Worm (Caenorhabditis elegans): ENCODE measurements around the gene Y67D8C.7.

Gene Y67D8C.7

DNA sequence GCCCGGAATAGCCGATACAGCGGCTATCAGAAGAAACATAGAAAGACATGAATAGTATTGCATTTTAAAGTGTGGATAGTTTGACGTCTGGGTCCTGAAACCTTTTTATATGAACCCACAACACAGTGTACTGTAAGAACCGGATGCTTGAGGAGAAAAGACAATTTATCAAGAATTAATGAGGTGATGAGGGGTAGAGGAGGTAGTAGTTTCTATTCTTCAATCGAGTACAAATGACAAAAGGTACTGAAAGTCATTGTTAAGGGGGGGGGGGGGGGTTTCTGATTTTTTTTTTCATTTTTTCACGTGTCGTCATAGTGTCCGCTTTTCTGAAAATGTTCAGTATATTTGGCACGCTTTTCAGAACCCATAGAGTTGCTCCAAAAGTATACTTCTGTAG is at the start of gene Y67D8C.7:
Y67D8C.7 (minus strand) TSS at position 101 of the 400 bp plus-strand sequence.
- TF ChIP-seq nhr-11 (tag; optimal IDR thresholded peaks at IDR 0.05), result no peak
- no peak for TF ChIP-seq pax-1 (tag; optimal IDR thresholded peaks at IDR 0.05)
- TF ChIP-seq ahr-1 (tag; optimal IDR thresholded peaks at IDR 0.05), result no peak
- TF ChIP-seq tbx-2 (tag; optimal IDR thresholded peaks at IDR 0.05), result no peak
- TF ChIP-seq sox-4 (tag; optimal IDR thresholded peaks at IDR 0.05), result no peak
- no peak for TF ChIP-seq ceh-22 (tag; optimal IDR thresholded peaks at IDR 0.05)
- no peak for TF ChIP-seq hlh-13 (GFP tag; optimal IDR thresholded peaks at IDR 0.05)
- TF ChIP-seq ceh-14 (tag; optimal IDR thresholded peaks at IDR 0.05), result no peak
- TF ChIP-seq elt-4 (tag; optimal IDR thresholded peaks at IDR 0.05), result no peak

DNA sequence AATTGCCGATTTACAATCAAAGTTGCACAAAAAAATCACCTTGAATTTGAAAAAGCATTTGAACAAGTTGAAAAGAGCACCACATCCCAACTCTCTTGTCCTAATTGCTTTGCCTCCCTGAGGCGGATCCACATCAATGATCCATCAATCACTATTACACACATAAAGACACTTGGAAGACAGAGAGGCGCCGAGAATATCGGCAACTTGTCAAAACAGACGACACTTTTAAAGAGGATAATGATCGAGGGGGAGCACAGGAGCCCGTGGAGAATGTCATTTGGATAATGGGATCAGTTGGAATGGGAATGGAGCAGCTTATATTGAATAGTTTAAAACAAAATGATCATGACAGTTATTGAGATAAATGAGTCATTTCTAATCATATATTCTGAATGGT is 34.5 kb upstream of the Y67D8C.7 start:
- TF ChIP-seq unc-55 (GFP tag; optimal IDR thresholded peaks at IDR 0.05) (peak; percentile 97), rnt-1 (tag; optimal IDR thresholded peaks at IDR 0.05) (peak; percentile 27), C38D4.7 (GFP tag; optimal IDR thresholded peaks at IDR 0.05) (no peak)

DNA sequence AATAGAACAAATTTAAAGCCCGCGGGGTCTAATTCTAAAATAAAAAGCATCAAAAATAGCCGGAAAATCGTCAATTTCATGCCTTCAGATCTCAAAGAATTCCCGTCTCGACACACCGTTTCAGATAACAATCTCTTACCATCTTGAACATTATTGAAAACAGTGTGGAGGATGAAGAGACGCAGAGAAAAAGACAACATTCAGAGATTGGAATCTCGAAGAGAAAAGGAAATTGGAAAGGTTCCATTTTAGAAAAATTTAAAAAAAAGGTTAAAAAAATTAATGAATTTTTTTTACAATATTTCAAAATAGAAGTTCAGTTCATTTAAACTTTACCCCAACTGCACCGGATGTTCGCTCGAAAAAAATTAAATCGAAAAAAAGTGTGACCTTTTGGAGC is 30.3 kb upstream of the Y67D8C.7 start:
- TF ChIP-seq pag-3 (tag; optimal IDR thresholded peaks at IDR 0.05; ENCODE audit: borderline replicate concordance) (no peak), C38D4.7 (GFP tag; optimal IDR thresholded peaks at IDR 0.05) (no peak), tbx-7 (tag; optimal IDR thresholded peaks at IDR 0.05) (no peak), hlh-15 (tag; optimal IDR thresholded peaks at IDR 0.05) (no peak), elt-2 (tag; optimal IDR thresholded peaks at IDR 0.05) (no peak), fax-1 (tag; optimal IDR thresholded peaks at IDR 0.05) (no peak), pax-1 (tag; optimal IDR thresholded peaks at IDR 0.05) (no peak), dve-1 (tag; optimal IDR thresholded peaks at IDR 0.05) (no peak), pros-1 (tag; optimal IDR thresholded peaks at IDR 0.05) (no peak), nhr-11 (tag; optimal IDR thresholded peaks at IDR 0.05) (no peak), ama-1 (optimal IDR thresholded peaks at IDR 0.05) (no peak), C08G9.2 (tag; optimal IDR thresholded peaks at IDR 0.05) (no peak), hlh-13 (GFP tag; optimal IDR thresholded peaks at IDR 0.05) (no peak), ceh-24 (tag; optimal IDR thresholded peaks at IDR 0.05) (no peak), syd-9 (tag; optimal IDR thresholded peaks at IDR 0.05) (no peak), unc-55 (GFP tag; optimal IDR thresholded peaks at IDR 0.05) (no peak), ceh-34 (tag; optimal IDR thresholded peaks at IDR 0.05) (no peak), zip-5 (tag; optimal IDR thresholded peaks at IDR 0.05) (no peak), ceh-30 (tag; optimal IDR thresholded peaks at IDR 0.05) (no peak), ref-2 (tag; optimal IDR thresholded peaks at IDR 0.05) (no peak)

DNA sequence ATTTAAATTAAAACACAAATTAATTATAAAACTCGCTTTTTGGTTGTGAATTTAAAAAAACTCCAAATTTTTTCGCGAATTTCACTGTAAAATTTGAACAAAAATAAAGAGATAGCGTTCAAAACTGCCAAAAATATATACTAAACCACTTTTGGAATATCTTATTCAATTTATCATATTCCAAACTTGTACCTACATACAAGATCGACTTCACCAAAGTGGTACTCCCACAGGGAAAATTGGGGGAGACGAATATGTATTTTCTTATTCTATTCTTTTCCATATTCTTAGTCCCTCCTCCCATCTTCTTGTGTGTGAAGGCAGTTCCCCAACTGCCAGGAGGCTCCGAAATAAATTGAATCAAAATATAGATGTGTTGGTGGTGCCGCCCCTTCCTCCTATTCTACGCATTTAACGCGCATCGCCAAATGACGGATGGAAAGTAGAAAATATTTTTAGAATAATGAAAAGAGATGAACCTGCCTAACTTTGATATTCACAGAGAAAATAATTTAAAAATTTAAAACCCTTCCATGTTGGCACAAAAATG is 29.3 kb upstream of the Y67D8C.7 start:
- no peak for TF ChIP-seq che-1 (tag; optimal IDR thresholded peaks at IDR 0.05)
- TF ChIP-seq ceh-22 (tag; optimal IDR thresholded peaks at IDR 0.05), result no peak
- no peak for TF ChIP-seq ceh-2 (tag; optimal IDR thresholded peaks at IDR 0.05)
- TF ChIP-seq unc-42 (tag; optimal IDR thresholded peaks at IDR 0.05), result peak; percentile 71
- no peak for TF ChIP-seq ceh-19 (GFP tag; optimal IDR thresholded peaks at IDR 0.05)
- TF ChIP-seq K02D7.2 (tag; optimal IDR thresholded peaks at IDR 0.05), result no peak
- TF ChIP-seq fax-1 (tag; optimal IDR thresholded peaks at IDR 0.05), result no peak
- no peak for TF ChIP-seq ceh-31 (tag; optimal IDR thresholded peaks at IDR 0.05)

DNA sequence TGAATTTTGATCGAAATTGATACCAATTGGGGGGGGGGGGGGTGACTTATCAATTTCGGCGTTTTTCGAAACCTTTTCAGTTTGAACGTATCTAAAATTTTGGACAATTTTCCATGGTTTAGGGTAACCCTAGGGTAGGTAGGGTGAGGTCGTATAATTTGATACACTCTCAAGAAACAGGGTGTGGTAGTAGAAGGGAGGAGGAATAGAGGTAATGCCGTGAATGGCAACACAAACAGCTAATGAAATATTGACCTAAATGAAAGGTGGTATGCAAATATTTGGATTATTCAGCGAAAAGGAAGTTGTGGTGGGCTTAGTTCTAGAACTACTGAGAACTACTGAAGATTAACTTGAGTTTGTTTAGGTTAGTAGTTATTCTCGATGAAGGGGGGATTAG is 26.2 kb upstream of the Y67D8C.7 start:
- no peak for TF ChIP-seq odd-2 (tag; optimal IDR thresholded peaks at IDR 0.05)

DNA sequence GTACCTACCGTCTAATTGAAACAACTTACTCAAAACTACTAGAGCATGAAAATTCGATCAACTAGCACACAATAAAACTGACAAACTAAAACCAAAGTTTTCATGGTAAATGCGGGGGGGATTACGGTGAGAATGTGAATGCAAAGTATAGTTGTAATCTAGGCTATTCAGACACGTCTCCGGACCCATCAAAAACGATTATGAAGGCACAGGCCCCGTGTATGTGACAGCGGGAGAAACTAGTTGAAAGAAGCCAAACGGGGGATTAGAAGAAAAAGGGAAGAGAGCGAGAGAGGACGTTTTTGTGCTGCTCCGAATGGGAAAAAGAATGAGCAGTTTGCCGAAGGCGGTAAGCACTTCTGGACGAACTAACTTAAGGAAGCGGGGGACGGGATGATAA is 24.4 kb upstream of the Y67D8C.7 start:
- TF ChIP-seq pqm-1 (tag; optimal IDR thresholded peaks at IDR 0.05) (no peak), unc-42 (tag; optimal IDR thresholded peaks at IDR 0.05) (peak; percentile 12), nfya-1 (tag; optimal IDR thresholded peaks at IDR 0.05) (no peak)
